Worm (Caenorhabditis elegans): ENCODE results near the gene plst-1.

plst-1 gene

ce11 chrIV:1274583-1274982 lies 14.8 kb upstream of the plst-1 start, which contains the start of gene C09E9.1 (continued):
- no peak for TF ChIP-seq aha-1 (tag; optimal IDR thresholded peaks at IDR 0.05)
- TF ChIP-seq nhr-71 (tag; optimal IDR thresholded peaks at IDR 0.05): peak; percentile 88
- peak; percentile 67 for TF ChIP-seq mep-1 (tag; optimal IDR thresholded peaks at IDR 0.05)
- TF ChIP-seq lin-39 (tag; optimal IDR thresholded peaks at IDR 0.05): no peak
- TF ChIP-seq egl-27 (tag; optimal IDR thresholded peaks at IDR 0.05): no peak
- peak; percentile 79 for TF ChIP-seq lin-14 (GFP tag; optimal IDR thresholded peaks at IDR 0.05)
- TF ChIP-seq tbx-2 (tag; optimal IDR thresholded peaks at IDR 0.05): peak; percentile 73
- peak; percentile 75 for TF ChIP-seq snu-23 (GFP tag; optimal IDR thresholded peaks at IDR 0.05)
- TF ChIP-seq ceh-8 (GFP tag; optimal IDR thresholded peaks at IDR 0.05): no peak
- peak; percentile 67 to 73 for TF ChIP-seq lsy-2 (tag; optimal IDR thresholded peaks at IDR 0.05)
- peak; percentile 59 for TF ChIP-seq jun-1 (tag; optimal IDR thresholded peaks at IDR 0.05)

- TF ChIP-seq efl-1 (optimal IDR thresholded peaks at IDR 0.05): no peak
- peak in 1 of 2 experiments; percentile 10 for TF ChIP-seq efl-1 (GFP tag; optimal IDR thresholded peaks at IDR 0.05 in 1 of 2)
- TF ChIP-seq zip-4 (GFP tag; optimal IDR thresholded peaks at IDR 0.05): no peak
Observed at ce11 chrIV:1275910-1276309, 13.5 kb upstream of the plst-1 start.

ce11 chrIV:1277067-1277466 lies 12.4 kb upstream of the plst-1 start:
- TF ChIP-seq lin-15B (tag; optimal IDR thresholded peaks at IDR 0.05) (no peak), F16B12.6 (tag; optimal IDR thresholded peaks at IDR 0.05) (peak; percentile 5), lsy-2 (tag; optimal IDR thresholded peaks at IDR 0.05) (peak in 1 of 2 experiments; percentile 28), efl-1 (optimal IDR thresholded peaks at IDR 0.05) (no peak), efl-1 (GFP tag; optimal IDR thresholded peaks at IDR 0.05 in 1 of 2) (peak in 1 of 2 experiments; percentile 3)

ce11 chrIV:1278945-1279344 lies 10.5 kb upstream of the plst-1 start:
- TF ChIP-seq dpl-1 (GFP tag; optimal IDR thresholded peaks at IDR 0.05): no peak
- no peak for TF ChIP-seq aly-2 (tag; optimal IDR thresholded peaks at IDR 0.05)
- TF ChIP-seq ceh-63 (GFP tag; optimal IDR thresholded peaks at IDR 0.05): no peak
- TF ChIP-seq lir-3 (tag; optimal IDR thresholded peaks at IDR 0.05; ENCODE audit: poor library complexity): no peak
- no peak for TF ChIP-seq nhr-76 (tag; optimal IDR thresholded peaks at IDR 0.05)
- no peak for TF ChIP-seq ces-1 (GFP tag; optimal IDR thresholded peaks at IDR 0.05)
- no peak for TF ChIP-seq Y116A8C.19 (tag; optimal IDR thresholded peaks at IDR 0.05; ENCODE audit: borderline replicate concordance)
- no peak for TF ChIP-seq ztf-4 (tag; optimal IDR thresholded peaks at IDR 0.05)
- no peak for TF ChIP-seq ceh-82 (tag; optimal IDR thresholded peaks at IDR 0.05)
- TF ChIP-seq snu-23 (GFP tag; optimal IDR thresholded peaks at IDR 0.05): no peak
- no peak for TF ChIP-seq lin-39 (tag; optimal IDR thresholded peaks at IDR 0.05)
- no peak for TF ChIP-seq fos-1 (tag; optimal IDR thresholded peaks at IDR 0.05)
- no peak for TF ChIP-seq efl-1 (optimal IDR thresholded peaks at IDR 0.05)
- no peak for TF ChIP-seq efl-1 (GFP tag; optimal IDR thresholded peaks at IDR 0.05 in 1 of 2)
- no peak for TF ChIP-seq nhr-12 (tag; optimal IDR thresholded peaks at IDR 0.05)
- TF ChIP-seq jun-1 (tag; optimal IDR thresholded peaks at IDR 0.05): no peak
- TF ChIP-seq unc-62 (GFP tag; optimal IDR thresholded peaks at IDR 0.05): no peak
- TF ChIP-seq mep-1 (tag; optimal IDR thresholded peaks at IDR 0.05): no peak
- no peak for TF ChIP-seq nhr-20 (tag; optimal IDR thresholded peaks at IDR 0.05)

ce11 chrIV:1284877-1285276 lies 4.5 kb upstream of the plst-1 start:
- peak; percentile 12 for TF ChIP-seq fos-1 (tag; optimal IDR thresholded peaks at IDR 0.05)
- no peak for TF ChIP-seq ama-1 (optimal IDR thresholded peaks at IDR 0.05)

ce11 chrIV:1286549-1286948 lies 2.9 kb upstream of the plst-1 start:
- TF ChIP-seq C16A3.4 (tag; optimal IDR thresholded peaks at IDR 0.05): no peak
- no peak for TF ChIP-seq unc-98 (GFP tag; IDR thresholded peaks at IDR 0.05)
- no peak for TF ChIP-seq sox-4 (tag; optimal IDR thresholded peaks at IDR 0.05)
- TF ChIP-seq jun-1 (tag; optimal IDR thresholded peaks at IDR 0.05): no peak
- TF ChIP-seq vab-15 (tag; optimal IDR thresholded peaks at IDR 0.05): no peak
- TF ChIP-seq isw-1 (GFP tag; IDR thresholded peaks at IDR 0.05): no peak
- TF ChIP-seq ceh-88 (GFP tag; IDR thresholded peaks at IDR 0.05): no peak
- no peak for TF ChIP-seq blmp-1 (tag; optimal IDR thresholded peaks at IDR 0.05)
- TF ChIP-seq unc-130 (tag; optimal IDR thresholded peaks at IDR 0.05): no peak
- TF ChIP-seq zag-1 (tag; optimal IDR thresholded peaks at IDR 0.05): no peak
- TF ChIP-seq ztf-11 (tag; optimal IDR thresholded peaks at IDR 0.05): no peak
- TF ChIP-seq fkh-4 (tag; optimal IDR thresholded peaks at IDR 0.05; ENCODE audit: borderline replicate concordance): no peak
- TF ChIP-seq irx-1 (tag; optimal IDR thresholded peaks at IDR 0.05): no peak
- TF ChIP-seq nhr-90 (tag; optimal IDR thresholded peaks at IDR 0.05; ENCODE audit: poor library complexity): no peak

Data from whole organism, L1 larva.